Fruit fly (Drosophila melanogaster) whole organism, embryonic: ENCODE measurements around the gene Acf.
A peak's percentile ranks its signal among the peaks of the same experiment; 100 is the strongest.

ENCODE experiments used
- ATbp ChIP-seq: fragments of 200-800 bp; sonication (Bioruptor generic); optimal IDR thresholded peaks from 2 replicates; lab custom pipeline; 2017; ENCODE audit warnings: missing biosample characterization, mild to moderate bottlenecking, missing genetic modification characterization, missing genetic modification reagents
- Bdp1 ChIP-seq: fragments of 200-800 bp; sonication (Bioruptor generic); optimal IDR thresholded peaks from 3 replicates; lab custom pipeline; 2016; ENCODE audit warnings: missing biosample characterization, missing genetic modification characterization
- Blimp-1 ChIP-seq: fragments of 200-800 bp; sonication (Bioruptor generic); optimal IDR thresholded peaks from 3 replicates; lab custom pipeline; 2018; ENCODE audit warnings: missing biosample characterization, missing genetic modification characterization, mild to moderate bottlenecking, moderate library complexity, missing genetic modification reagents
- Bteb2 ChIP-seq: fragments of 200-800 bp; sonication (Bioruptor generic); optimal IDR thresholded peaks from 2 replicates; lab custom pipeline; 2016; ENCODE audit warnings: missing biosample characterization, missing genetic modification characterization
- CG10209 ChIP-seq: fragments of 200-800 bp; sonication (Bioruptor generic); optimal IDR thresholded peaks from 3 replicates; lab custom pipeline; 2017; ENCODE audit warnings: missing biosample characterization, mild to moderate bottlenecking, missing genetic modification characterization, missing genetic modification reagents
- CG1024 ChIP-seq: fragments of 200-800 bp; sonication (Bioruptor generic); IDR thresholded peaks from 2 replicates; pipeline ENCODE4 v1.3.6; 2022; ENCODE audit warnings: missing biosample characterization, missing genetic modification characterization
- CG10462 ChIP-seq: fragments of 200-800 bp; sonication (Bioruptor generic); optimal IDR thresholded peaks from 2 replicates; lab custom pipeline; 2016; ENCODE audit warnings: missing biosample characterization, missing genetic modification characterization
- CG10654 ChIP-seq: fragments of 200-800 bp; sonication (Bioruptor generic); optimal IDR thresholded peaks from 2 replicates; lab custom pipeline; 2016; ENCODE audit warnings: missing biosample characterization, missing genetic modification characterization
- CG10979 ChIP-seq: fragments of 200-800 bp; sonication (Bioruptor generic); optimal IDR thresholded peaks from 2 replicates; lab custom pipeline; 2018; ENCODE audit warnings: missing biosample characterization, mild to moderate bottlenecking, missing genetic modification characterization, moderate library complexity
- CG11696 ChIP-seq: fragments of 200-800 bp; sonication (Bioruptor generic); IDR thresholded peaks from 2 replicates; pipeline ENCODE4 v1.3.6; 2022; ENCODE audit warnings: missing biosample characterization, missing genetic modification characterization
- CG1233 ChIP-seq: fragments of 200-800 bp; sonication (Bioruptor generic); optimal IDR thresholded peaks from 4 replicates; lab custom pipeline; 2018; ENCODE audit warnings: missing biosample characterization, mild to moderate bottlenecking, missing genetic modification characterization
- CG13287 ChIP-seq: fragments of 200-800 bp; sonication (Bioruptor generic); IDR thresholded peaks from 2 replicates; pipeline ENCODE4 v1.3.6; 2022; ENCODE audit warnings: missing biosample characterization, missing genetic modification characterization; ENCODE audit not compliant: partially characterized antibody
- CG13296 ChIP-seq: fragments of 200-800 bp; sonication (Bioruptor generic); optimal IDR thresholded peaks from 3 replicates; lab custom pipeline; 2018; ENCODE audit warnings: missing biosample characterization, mild to moderate bottlenecking, missing genetic modification characterization
- CG14667 ChIP-seq: fragments of 200-800 bp; sonication (Bioruptor generic); IDR thresholded peaks from 2 replicates; pipeline ENCODE4 v1.3.6; 2022; ENCODE audit warnings: missing biosample characterization, missing genetic modification characterization
- CG1647 ChIP-seq: fragments of 200-800 bp; sonication (Bioruptor generic); optimal IDR thresholded peaks from 3 replicates; lab custom pipeline; 2016; ENCODE audit warnings: missing biosample characterization, missing genetic modification characterization
- CG17568 ChIP-seq: fragments of 200-800 bp; sonication (Bioruptor generic); optimal IDR thresholded peaks from 2 replicates; lab custom pipeline; 2018; ENCODE audit warnings: missing biosample characterization, mild to moderate bottlenecking, missing genetic modification characterization, moderate library complexity
- CG18476 ChIP-seq: fragments of 200-800 bp; sonication (Bioruptor generic); optimal IDR thresholded peaks from 2 replicates; lab custom pipeline; 2016; ENCODE audit warnings: missing biosample characterization, mild to moderate bottlenecking, missing genetic modification characterization
- CG2875 ChIP-seq: fragments of 200-800 bp; sonication (Bioruptor generic); optimal IDR thresholded peaks from 2 replicates; lab custom pipeline; 2017; ENCODE audit warnings: missing biosample characterization, mild to moderate bottlenecking, missing genetic modification characterization, missing genetic modification reagents
- CG2889 ChIP-seq: fragments of 200-800 bp; sonication (Bioruptor generic); IDR thresholded peaks from 3 replicates; pipeline ENCODE4 v1.3.6; 2022; ENCODE audit warnings: missing biosample characterization, missing genetic modification characterization
- CG3163 ChIP-seq: fragments of 200-800 bp; sonication (Bioruptor generic); optimal IDR thresholded peaks from 3 replicates; lab custom pipeline; 2016; ENCODE audit warnings: missing biosample characterization, missing genetic modification characterization
- CG33557 ChIP-seq: fragments of 200-800 bp; sonication (Bioruptor generic); optimal IDR thresholded peaks from 2 replicates; lab custom pipeline; 2019; ENCODE audit warnings: missing biosample characterization, mild to moderate bottlenecking, missing genetic modification characterization, moderate library complexity
- CG34376 ChIP-seq: fragments of 200-800 bp; sonication (Bioruptor generic); optimal IDR thresholded peaks from 2 replicates; lab custom pipeline; 2018; ENCODE audit warnings: missing biosample characterization, mild to moderate bottlenecking, missing genetic modification characterization
- CG3838 ChIP-seq: fragments of 200-800 bp; sonication (Bioruptor generic); optimal IDR thresholded peaks from 3 replicates; lab custom pipeline; 2016; ENCODE audit warnings: missing biosample characterization, missing genetic modification characterization
- CG7271 ChIP-seq: fragments of 200-800 bp; sonication (Bioruptor generic); optimal IDR thresholded peaks from 2 replicates; lab custom pipeline; 2018; ENCODE audit warnings: missing biosample characterization, mild to moderate bottlenecking, missing genetic modification characterization, moderate library complexity
- CG7963 ChIP-seq: fragments of 200-800 bp; sonication (Bioruptor generic); IDR thresholded peaks from 3 replicates; pipeline ENCODE4 v1.3.6; 2022; ENCODE audit warnings: missing biosample characterization, missing genetic modification characterization; ENCODE audit not compliant: partially characterized antibody
- CG9817 ChIP-seq: fragments of 200-800 bp; sonication (Bioruptor generic); optimal IDR thresholded peaks from 2 replicates; lab custom pipeline; 2018; ENCODE audit warnings: missing biosample characterization, mild to moderate bottlenecking, missing genetic modification characterization, moderate library complexity
- CoRest ChIP-seq: fragments of 200-800 bp; sonication (Bioruptor generic); optimal IDR thresholded peaks from 3 replicates; lab custom pipeline; 2018; ENCODE audit warnings: missing biosample characterization, mild to moderate bottlenecking, missing genetic modification characterization, moderate library complexity
- Dek ChIP-seq: fragments of 200-800 bp; sonication (Bioruptor generic); optimal IDR thresholded peaks from 3 replicates; lab custom pipeline; 2019; ENCODE audit warnings: missing biosample characterization, mild to moderate bottlenecking, missing genetic modification characterization, moderate library complexity
- Eip74EF ChIP-seq, 2 experiments: fragments of 200-800 bp in 1 of 2; fragments of >200 bp in 1 of 2; sonication (Bioruptor generic) in 1 of 2; optimal IDR thresholded peaks; 2 replicates each; lab custom pipeline; 2017 to 2019; ENCODE audit warnings: missing biosample characterization in 2 of 2, missing genetic modification characterization in 2 of 2, mild to moderate bottlenecking in 1 of 2, moderate library complexity in 1 of 2
- HmgD ChIP-seq: fragments of 200-800 bp; sonication (Bioruptor generic); optimal IDR thresholded peaks from 3 replicates; lab custom pipeline; 2016; ENCODE audit warnings: missing biosample characterization, missing genetic modification characterization
- Hr3 ChIP-seq: fragments of 200-800 bp; sonication (Bioruptor generic); optimal IDR thresholded peaks from 3 replicates; lab custom pipeline; 2016; ENCODE audit warnings: missing biosample characterization, missing genetic modification characterization
- Lpt ChIP-seq: fragments of >200 bp; optimal IDR thresholded peaks from 2 replicates; lab custom pipeline; 2018; ENCODE audit warnings: missing biosample characterization, missing genetic modification characterization
- NC2α ChIP-seq: fragments of 200-800 bp; sonication (Bioruptor generic); optimal IDR thresholded peaks from 2 replicates; lab custom pipeline; 2016; ENCODE audit warnings: missing biosample characterization, missing genetic modification characterization
- NK7.1 ChIP-seq: fragments of 200-800 bp; sonication (Bioruptor generic); optimal IDR thresholded peaks from 3 replicates; lab custom pipeline; 2016; ENCODE audit warnings: missing biosample characterization, missing genetic modification characterization
- Opbp ChIP-seq: fragments of 200-800 bp; sonication (Bioruptor generic); IDR thresholded peaks from 3 replicates; pipeline ENCODE4 v1.3.6; 2022; ENCODE audit warnings: missing biosample characterization, missing genetic modification characterization; ENCODE audit not compliant: partially characterized antibody
- Scr ChIP-seq: fragments of 200-800 bp; sonication (Bioruptor generic); IDR thresholded peaks from 2 replicates; pipeline ENCODE4 v1.3.6; 2022; ENCODE audit warnings: missing biosample characterization, missing genetic modification characterization; ENCODE audit not compliant: partially characterized antibody
- dmrt11E ChIP-seq: fragments of 200-800 bp; sonication (Bioruptor generic); optimal IDR thresholded peaks from 3 replicates; lab custom pipeline; 2018; ENCODE audit warnings: missing biosample characterization, mild to moderate bottlenecking, missing genetic modification characterization, moderate library complexity
- ftz-f1 ChIP-seq: fragments of 200-800 bp; sonication (Bioruptor generic); optimal IDR thresholded peaks from 2 replicates; lab custom pipeline; 2016; ENCODE audit warnings: missing biosample characterization, missing genetic modification characterization
- gcm2 ChIP-seq: fragments of 200-800 bp; sonication (Bioruptor generic); optimal IDR thresholded peaks from 2 replicates; lab custom pipeline; 2016; ENCODE audit warnings: missing biosample characterization, missing genetic modification characterization
- gfzf ChIP-seq: fragments of 200-800 bp; sonication (Bioruptor generic); optimal IDR thresholded peaks from 2 replicates; lab custom pipeline; 2016; ENCODE audit warnings: missing biosample characterization, mild to moderate bottlenecking, missing genetic modification characterization, moderate library complexity
- gro ChIP-seq: fragments of 200-800 bp; sonication (Bioruptor generic); optimal IDR thresholded peaks from 2 replicates; lab custom pipeline; 2016; ENCODE audit warnings: missing biosample characterization, missing genetic modification characterization
- h ChIP-seq: fragments of >200 bp; optimal IDR thresholded peaks from 2 replicates; lab custom pipeline; 2017
- her ChIP-seq: fragments of 200-800 bp; sonication (Bioruptor generic); optimal IDR thresholded peaks from 2 replicates; lab custom pipeline; 2016; ENCODE audit warnings: missing biosample characterization, missing genetic modification characterization
- insv ChIP-seq, 2 experiments: fragments of 200-800 bp; sonication (Bioruptor generic); optimal IDR thresholded peaks; 3 replicates each; lab custom pipeline; 2016 to 2018; ENCODE audit warnings: missing biosample characterization in 2 of 2, missing genetic modification characterization in 2 of 2
- lbe ChIP-seq: fragments of 200-800 bp; sonication (Bioruptor generic); optimal IDR thresholded peaks from 2 replicates; lab custom pipeline; 2016; ENCODE audit warnings: missing biosample characterization, mild to moderate bottlenecking, missing genetic modification characterization
- nom ChIP-seq: fragments of 200-800 bp; sonication (Bioruptor generic); optimal IDR thresholded peaks from 2 replicates; lab custom pipeline; 2017; ENCODE audit warnings: missing biosample characterization, missing genetic modification characterization, mild to moderate bottlenecking, moderate library complexity, missing genetic modification reagents
- sd ChIP-seq: fragments of 200-800 bp; sonication (Bioruptor generic); optimal IDR thresholded peaks from 3 replicates; lab custom pipeline; 2018; ENCODE audit warnings: missing biosample characterization, mild to moderate bottlenecking, missing genetic modification characterization, moderate library complexity
- sens ChIP-seq: fragments of 200-800 bp; sonication (Bioruptor generic); peaks from one replicate; lab custom pipeline; 2016; ENCODE audit warnings: missing biosample characterization, missing genetic modification characterization
- tin ChIP-seq: fragments of 200-800 bp; sonication (Bioruptor generic); optimal IDR thresholded peaks from 3 replicates; lab custom pipeline; 2016; ENCODE audit warnings: missing biosample characterization, missing genetic modification characterization
- zen ChIP-seq: fragments of 200-800 bp; sonication (Bioruptor generic); optimal IDR thresholded peaks from 3 replicates; lab custom pipeline; 2018; ENCODE audit warnings: missing biosample characterization, mild to moderate bottlenecking, missing genetic modification characterization, moderate library complexity

Acf gene

DNA sequence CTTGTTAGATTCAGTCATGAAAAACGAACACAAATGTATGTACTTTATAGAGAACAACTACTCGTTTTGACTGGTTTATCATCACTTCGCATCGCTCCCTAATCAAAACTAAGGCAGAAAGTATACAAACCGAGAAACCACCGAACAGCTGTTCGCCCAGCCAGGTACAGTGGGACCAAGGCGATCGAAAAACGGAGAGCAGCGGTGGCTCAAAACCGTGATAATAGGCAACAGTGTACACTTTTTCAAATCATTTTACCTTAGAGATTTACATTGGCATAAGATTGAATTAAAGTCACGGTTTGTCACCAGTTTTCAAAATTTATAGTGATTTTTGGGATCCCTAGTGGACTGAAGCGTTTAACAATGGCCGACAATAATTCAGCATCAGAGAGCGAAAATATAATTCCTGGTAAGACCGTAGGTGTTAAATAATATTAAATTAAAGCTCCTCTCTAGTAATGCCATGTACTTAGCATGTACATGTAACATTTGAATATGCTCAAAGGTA, 11.5 kb downstream of the Acf start, which contains the start of the genes CG42233 and CG1971 (continued):
- no peak for TF ChIP-seq CG10209
- TF ChIP-seq Scr: 0 out of 2 replicates have a peak, but pooled peaks have one; percentile 11
- no peak for TF ChIP-seq CG3163 (GFP tag; lab: Kevin White, UChicago)
- TF ChIP-seq Hr3 (GFP tag; lab: Kevin White, UChicago): peak; percentile 5
- TF ChIP-seq lbe (GFP tag; lab: Kevin White, UChicago): no peak
- TF ChIP-seq Blimp-1 (GFP tag; lab: Kevin White, UChicago): no peak
- no peak for TF ChIP-seq CG10462 (GFP tag; lab: Kevin White, UChicago)
- no peak for TF ChIP-seq Dek
- TF ChIP-seq ftz-f1: no peak
- TF ChIP-seq CG14667 (GFP tag; lab: Robert Waterston, UW): no peak
- no peak for TF ChIP-seq gro (GFP tag; lab: Kevin White, UChicago)
- TF ChIP-seq her: peak; percentile 25
- TF ChIP-seq Lpt (GFP tag; lab: Kevin White, UChicago): no peak
- TF ChIP-seq nom (GFP tag; lab: Kevin White, UChicago): no peak
- TF ChIP-seq sens (GFP tag; lab: Kevin White, UChicago): peak; percentile 92
- TF ChIP-seq h (lab: Kevin White, UChicago): no peak
- TF ChIP-seq CG1647 (GFP tag; lab: Kevin White, UChicago): peak; percentile 12
- peak; percentile 21 for TF ChIP-seq CG33557 (GFP tag; lab: Kevin White, UChicago)
- no peak for TF ChIP-seq CG34376 (GFP tag; lab: Kevin White, UChicago)
- TF ChIP-seq Bteb2 (GFP tag; lab: Kevin White, UChicago): no peak
- 0 out of 3 replicates have a peak, but pooled peaks have one; percentile 10 for TF ChIP-seq CG7963 (GFP tag; lab: Robert Waterston, UW)
- no peak for TF ChIP-seq Eip74EF (GFP tag; optimal IDR thresholded peaks at IDR 0.05; lab: Kevin White, UChicago)
- no peak for TF ChIP-seq tin (GFP tag; lab: Kevin White, UChicago)
- TF ChIP-seq insv (GFP tag; optimal IDR thresholded peaks at IDR 0.05; lab: Kevin White, UChicago): no peak
- TF ChIP-seq gcm2: no peak
- TF ChIP-seq zen (tag; lab: Kevin White, UChicago): no peak
- peak; percentile 37 for TF ChIP-seq CG10979 (tag; lab: Kevin White, UChicago)
- TF ChIP-seq CG13296: no peak
- no peak for TF ChIP-seq HmgD (GFP tag; lab: Kevin White, UChicago)
- TF ChIP-seq CoRest (tag; lab: Kevin White, UChicago): no peak
- TF ChIP-seq CG13287 (GFP tag; lab: Robert Waterston, UW): peak; percentile 61
- TF ChIP-seq ATbp (GFP tag; lab: Kevin White, UChicago): no peak
- TF ChIP-seq gfzf (GFP tag; lab: Kevin White, UChicago): peak; percentile 18
- peak; percentile 3 for TF ChIP-seq CG9817 (tag; lab: Kevin White, UChicago)
- TF ChIP-seq CG18476 (GFP tag; lab: Kevin White, UChicago): no peak
- TF ChIP-seq CG11696 (GFP tag; lab: Robert Waterston, UW): peak; percentile 58; the same call in 1 of the 2 replicates
- peak; percentile 13 for TF ChIP-seq CG1233
- TF ChIP-seq CG1024 (GFP tag; lab: Robert Waterston, UW): no peak
- TF ChIP-seq CG10654: no peak
- no peak for TF ChIP-seq Bdp1 (GFP tag; lab: Kevin White, UChicago)
- TF ChIP-seq CG2875 (GFP tag; lab: Kevin White, UChicago): no peak
- TF ChIP-seq CG3838 (GFP tag; lab: Kevin White, UChicago): no peak
- TF ChIP-seq NK7.1 (GFP tag; lab: Kevin White, UChicago): no peak
- TF ChIP-seq CG17568: no peak
- no peak for TF ChIP-seq sd
- no peak for TF ChIP-seq Opbp (GFP tag; lab: Robert Waterston, UW)
- TF ChIP-seq NC2α (GFP tag; lab: Kevin White, UChicago): no peak
- no peak for TF ChIP-seq CG2889
- peak; percentile 16 for TF ChIP-seq dmrt11E (tag; lab: Kevin White, UChicago)
- TF ChIP-seq CG7271 (tag; lab: Kevin White, UChicago): no peak
